Fruit fly (Drosophila melanogaster) whole organism, embryonic: ENCODE results near the gene cnir.

ENCODE experiments used
- ATbp ChIP-seq: fragments of 200-800 bp; sonication (Bioruptor generic); optimal IDR thresholded peaks from 2 replicates; lab custom pipeline; 2017; ENCODE audit warnings: missing biosample characterization, mild to moderate bottlenecking, missing genetic modification characterization, missing genetic modification reagents
- Ada2b ChIP-seq: fragments of 200-800 bp; sonication (Bioruptor generic); IDR thresholded peaks from 2 replicates; pipeline ENCODE4 v1.3.6; 2022; ENCODE audit warnings: missing biosample characterization, missing genetic modification characterization
- Atf6 ChIP-seq: fragments of 200-800 bp; sonication (Bioruptor generic); IDR thresholded peaks from 2 replicates; pipeline ENCODE4 v1.3.6; 2022; ENCODE audit warnings: missing biosample characterization, missing genetic modification characterization
- B-H1 ChIP-seq: fragments of 200-800 bp; sonication (Bioruptor generic); IDR thresholded peaks from 3 replicates; pipeline ENCODE4 v1.3.6; 2022; ENCODE audit warnings: missing biosample characterization, missing genetic modification characterization
- BtbVII ChIP-seq: fragments of 200-800 bp; sonication (Bioruptor generic); optimal IDR thresholded peaks from 3 replicates; lab custom pipeline; 2017; ENCODE audit warnings: missing biosample characterization, mild to moderate bottlenecking, missing genetic modification characterization
- CG10209 ChIP-seq: fragments of 200-800 bp; sonication (Bioruptor generic); optimal IDR thresholded peaks from 3 replicates; lab custom pipeline; 2017; ENCODE audit warnings: missing biosample characterization, mild to moderate bottlenecking, missing genetic modification characterization, missing genetic modification reagents
- CG10321 ChIP-seq: fragments of 200-800 bp; sonication (Bioruptor generic); IDR thresholded peaks from 2 replicates; pipeline ENCODE4 v1.3.6; 2022; ENCODE audit warnings: missing biosample characterization, missing genetic modification characterization
- CG11093 ChIP-seq: fragments of 200-800 bp; sonication (Bioruptor generic); IDR thresholded peaks from 3 replicates; pipeline ENCODE4 v1.3.6; 2022; ENCODE audit warnings: missing biosample characterization, missing genetic modification characterization
- CG13775 ChIP-seq: fragments of 200-800 bp; sonication (Bioruptor generic); optimal IDR thresholded peaks from 3 replicates; lab custom pipeline; 2017; ENCODE audit warnings: missing biosample characterization, mild to moderate bottlenecking, missing genetic modification characterization
- CG15011 ChIP-seq: fragments of 200-800 bp; sonication (Bioruptor generic); optimal IDR thresholded peaks from 3 replicates; lab custom pipeline; 2018; ENCODE audit warnings: missing biosample characterization, mild to moderate bottlenecking, missing genetic modification characterization
- CG15073 ChIP-seq: fragments of 200-800 bp; sonication (Bioruptor generic); optimal IDR thresholded peaks from 2 replicates; lab custom pipeline; 2016; ENCODE audit warnings: missing biosample characterization, missing genetic modification characterization
- CG16863 ChIP-seq: fragments of 200-800 bp; sonication (Bioruptor generic); optimal IDR thresholded peaks from 3 replicates; lab custom pipeline; 2016; ENCODE audit warnings: missing biosample characterization, missing genetic modification characterization
- CG17359 ChIP-seq: fragments of 200-800 bp; sonication (Bioruptor generic); optimal IDR thresholded peaks from 3 replicates; lab custom pipeline; 2018; ENCODE audit warnings: missing biosample characterization, mild to moderate bottlenecking, missing genetic modification characterization, moderate library complexity
- CG2199 ChIP-seq: fragments of 200-800 bp; sonication (Bioruptor generic); IDR thresholded peaks from 3 replicates; pipeline ENCODE4 v1.3.6; 2022; ENCODE audit warnings: missing biosample characterization, missing genetic modification characterization
- CG5245 ChIP-seq: fragments of 200-800 bp; sonication (Bioruptor generic); optimal IDR thresholded peaks from 3 replicates; lab custom pipeline; 2016; ENCODE audit warnings: missing biosample characterization, missing genetic modification characterization
- CG6175 ChIP-seq: fragments of 200-800 bp; sonication (Bioruptor generic); IDR thresholded peaks from 3 replicates; pipeline ENCODE4 v1.3.6; 2022; ENCODE audit warnings: missing biosample characterization, missing genetic modification characterization
- CG6683 ChIP-seq: fragments of 200-800 bp; sonication (Bioruptor generic); optimal IDR thresholded peaks from 2 replicates; lab custom pipeline; 2017; ENCODE audit warnings: missing biosample characterization, mild to moderate bottlenecking, missing genetic modification characterization, missing genetic modification reagents
- CG9876 ChIP-seq: fragments of 200-800 bp; sonication (Bioruptor generic); optimal IDR thresholded peaks from 2 replicates; lab custom pipeline; 2016; ENCODE audit warnings: missing biosample characterization, missing genetic modification characterization
- Camta ChIP-seq: fragments of 200-800 bp; sonication (Bioruptor generic); optimal IDR thresholded peaks from 2 replicates; lab custom pipeline; 2016; ENCODE audit warnings: missing biosample characterization, missing genetic modification characterization
- Deaf1 ChIP-seq: fragments of 200-800 bp; optimal IDR thresholded peaks from 3 replicates; lab custom pipeline; 2019; ENCODE audit warnings: missing biosample characterization, mild to moderate bottlenecking, missing genetic modification characterization, moderate library complexity
- Doc3 ChIP-seq: fragments of 200-800 bp; sonication (Bioruptor generic); IDR thresholded peaks from 3 replicates; pipeline ENCODE4 v1.3.6; 2022; ENCODE audit warnings: missing biosample characterization, missing genetic modification characterization; ENCODE audit not compliant: partially characterized antibody
- MBD-R2 ChIP-seq: fragments of 200-800 bp; sonication (Bioruptor generic); IDR thresholded peaks from 2 replicates; pipeline ENCODE4 v1.3.6; 2022; ENCODE audit warnings: missing biosample characterization, missing genetic modification characterization
- NK7.1 ChIP-seq: fragments of 200-800 bp; sonication (Bioruptor generic); optimal IDR thresholded peaks from 3 replicates; lab custom pipeline; 2016; ENCODE audit warnings: missing biosample characterization, missing genetic modification characterization
- Opbp ChIP-seq: fragments of 200-800 bp; sonication (Bioruptor generic); IDR thresholded peaks from 3 replicates; pipeline ENCODE4 v1.3.6; 2022; ENCODE audit warnings: missing biosample characterization, missing genetic modification characterization; ENCODE audit not compliant: partially characterized antibody
- Xbp1 ChIP-seq: fragments of 200-800 bp; sonication (Bioruptor generic); optimal IDR thresholded peaks from 3 replicates; lab custom pipeline; 2016; ENCODE audit warnings: missing biosample characterization, mild to moderate bottlenecking, missing genetic modification characterization
- ap ChIP-seq: fragments of 200-800 bp; sonication (Bioruptor generic); IDR thresholded peaks from 2 replicates; pipeline ENCODE4 v1.3.6; 2022; ENCODE audit warnings: missing biosample characterization, missing genetic modification characterization
- cg ChIP-seq: fragments of 200-800 bp; sonication (Bioruptor generic); optimal IDR thresholded peaks from 3 replicates; lab custom pipeline; 2019; ENCODE audit warnings: missing biosample characterization, mild to moderate bottlenecking, missing genetic modification characterization, moderate library complexity
- chif ChIP-seq, 2 experiments: fragments of 200-800 bp; sonication (Bioruptor generic); optimal IDR thresholded peaks; 3 replicates each; lab custom pipeline; 2016; ENCODE audit warnings: missing biosample characterization in 2 of 2, missing genetic modification characterization in 2 of 2
- cwo ChIP-seq: fragments of 200-800 bp; sonication (Bioruptor generic); optimal IDR thresholded peaks from 3 replicates; lab custom pipeline; 2017; ENCODE audit warnings: missing biosample characterization, missing genetic modification characterization, mild to moderate bottlenecking, moderate library complexity, missing genetic modification reagents
- eve ChIP-seq, 2 experiments: fragments of >200 bp; optimal IDR thresholded peaks; 2 replicates each; lab custom pipeline; 2017; ENCODE audit warnings: missing biosample characterization in 2 of 2, missing genetic modification characterization in 2 of 2
- ewg ChIP-seq: fragments of 200-800 bp; sonication (Bioruptor generic); optimal IDR thresholded peaks from 3 replicates; lab custom pipeline; 2017; ENCODE audit warnings: mild to moderate bottlenecking, missing biosample characterization, missing genetic modification reagents, missing genetic modification characterization
- fu2 ChIP-seq: fragments of 200-800 bp; sonication (Bioruptor generic); optimal IDR thresholded peaks from 2 replicates; lab custom pipeline; 2016; ENCODE audit warnings: missing biosample characterization, missing genetic modification characterization
- gcm ChIP-seq: fragments of 200-800 bp; sonication (Bioruptor generic); optimal IDR thresholded peaks from 2 replicates; lab custom pipeline; 2019; ENCODE audit warnings: missing biosample characterization, mild to moderate bottlenecking, missing genetic modification characterization, moderate library complexity
- gcm2 ChIP-seq: fragments of 200-800 bp; sonication (Bioruptor generic); optimal IDR thresholded peaks from 2 replicates; lab custom pipeline; 2016; ENCODE audit warnings: missing biosample characterization, missing genetic modification characterization
- her ChIP-seq: fragments of 200-800 bp; sonication (Bioruptor generic); optimal IDR thresholded peaks from 2 replicates; lab custom pipeline; 2016; ENCODE audit warnings: missing biosample characterization, missing genetic modification characterization
- hkb ChIP-seq, 2 experiments: fragments of 200-800 bp in 1 of 2; fragments of >200 bp in 1 of 2; sonication (Bioruptor generic) in 1 of 2; IDR thresholded peaks in 1 of 2; optimal IDR thresholded peaks in 1 of 2; 2 replicates each; pipeline versions ENCODE4 v1.3.6 to Lab custom; 2017 to 2022; ENCODE audit warnings: missing biosample characterization in 1 of 2, missing genetic modification characterization in 1 of 2
- inv ChIP-seq: fragments of 200-800 bp; sonication (Bioruptor generic); IDR thresholded peaks from 2 replicates; pipeline ENCODE4 v1.3.6; 2022; ENCODE audit warnings: missing biosample characterization, missing genetic modification characterization; ENCODE audit not compliant: partially characterized antibody
- nmo ChIP-seq: fragments of 200-800 bp; sonication (Bioruptor generic); optimal IDR thresholded peaks from 2 replicates; lab custom pipeline; 2018; ENCODE audit warnings: missing biosample characterization, mild to moderate bottlenecking, missing genetic modification characterization, moderate library complexity
- oc ChIP-seq: fragments of 200-800 bp; sonication (Bioruptor generic); optimal IDR thresholded peaks from 2 replicates; lab custom pipeline; 2018; ENCODE audit warnings: missing biosample characterization, mild to moderate bottlenecking, missing genetic modification characterization, moderate library complexity
- pita ChIP-seq: fragments of 200-800 bp; sonication (Bioruptor generic); optimal IDR thresholded peaks from 2 replicates; lab custom pipeline; 2017; ENCODE audit warnings: missing biosample characterization, mild to moderate bottlenecking, missing genetic modification characterization
- repo ChIP-seq: fragments of 200-800 bp; sonication (Bioruptor generic); optimal IDR thresholded peaks from 2 replicates; lab custom pipeline; 2016; ENCODE audit warnings: missing biosample characterization, missing genetic modification characterization
- rib ChIP-seq: fragments of 200-800 bp; sonication (Bioruptor generic); IDR thresholded peaks from 2 replicates; pipeline ENCODE4 v1.3.6; 2022; ENCODE audit warnings: missing biosample characterization, missing genetic modification characterization
- sna ChIP-seq: fragments of 200-800 bp; sonication (Bioruptor generic); IDR thresholded peaks from 2 replicates; pipeline ENCODE4 v1.3.6; 2022; ENCODE audit warnings: missing biosample characterization, missing genetic modification characterization; ENCODE audit not compliant: partially characterized antibody
- ssp ChIP-seq: fragments of 200-800 bp; sonication (Bioruptor generic); IDR thresholded peaks from 2 replicates; pipeline ENCODE4 v1.3.6; 2022; ENCODE audit warnings: missing biosample characterization, missing genetic modification characterization
- toy ChIP-seq: fragments of 200-800 bp; sonication (Bioruptor generic); IDR thresholded peaks from 2 replicates; pipeline ENCODE4 v1.3.6; 2022; ENCODE audit warnings: missing biosample characterization, missing genetic modification characterization
- unc-4 ChIP-seq: fragments of 200-800 bp; sonication (Bioruptor generic); IDR thresholded peaks from 2 replicates; pipeline ENCODE4 v1.3.6; 2022; ENCODE audit warnings: missing biosample characterization, missing genetic modification characterization; ENCODE audit not compliant: partially characterized antibody
- wor ChIP-seq: fragments of 200-800 bp; sonication (Bioruptor generic); IDR thresholded peaks from 2 replicates; pipeline ENCODE4 v1.3.6; 2022; ENCODE audit warnings: missing biosample characterization, missing genetic modification characterization
- z ChIP-seq: fragments of 200-800 bp; sonication (Bioruptor generic); IDR thresholded peaks from 3 replicates; pipeline ENCODE4 v1.3.6; 2022; ENCODE audit warnings: missing biosample characterization, missing genetic modification characterization

Gene cnir

DNA sequence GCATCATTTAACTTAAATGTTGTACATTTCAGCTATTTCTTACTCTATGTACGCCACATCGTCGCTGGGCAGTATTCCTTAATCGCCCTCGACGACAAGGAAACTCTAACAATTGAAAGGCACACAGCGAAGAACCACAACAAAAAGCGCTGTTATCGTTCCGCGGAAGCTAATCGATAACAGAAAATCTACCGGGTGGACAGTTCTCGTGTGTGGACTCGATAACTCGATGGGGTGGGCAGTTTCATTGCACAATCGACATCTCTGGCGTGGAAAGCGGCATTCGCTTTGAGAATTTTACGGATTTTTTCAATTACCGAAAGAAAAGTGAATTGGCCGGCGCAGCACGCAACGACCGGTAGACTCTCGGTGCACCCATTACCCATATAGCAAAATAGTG is 16.6 kb downstream of the cnir start, which contains the start of the genes alpha4GT1 and Prp40 (continued):
- TF ChIP-seq chif (GFP tag; optimal IDR thresholded peaks at IDR 0.05; lab: Kevin White, UChicago) (no peak), CG13775 (GFP tag; lab: Kevin White, UChicago) (no peak), CG16863 (no peak), CG10321 (GFP tag; lab: Robert Waterston, UW) (no peak), Camta (no peak), wor (GFP tag; lab: Robert Waterston, UW) (no peak), hkb (optimal IDR thresholded peaks at IDR 0.05; lab: Kevin White, UChicago) (no peak), hkb (GFP tag; IDR thresholded peaks at IDR 0.05; lab: Robert Waterston, UW) (no peak), Atf6 (GFP tag; lab: Robert Waterston, UW) (no peak), NK7.1 (GFP tag; lab: Kevin White, UChicago) (no peak), MBD-R2 (GFP tag; lab: Robert Waterston, UW) (peak; percentile 98), rib (GFP tag; lab: Robert Waterston, UW) (no peak), CG5245 (GFP tag; lab: Kevin White, UChicago) (no peak), Xbp1 (GFP tag; lab: Kevin White, UChicago) (no peak), cwo (GFP tag; lab: Kevin White, UChicago) (no peak), eve (GFP tag; optimal IDR thresholded peaks at IDR 0.05; lab: Kevin White, UChicago) (no peak), ap (GFP tag; lab: Robert Waterston, UW) (no peak), Ada2b (no peak), fu2 (GFP tag; lab: Kevin White, UChicago) (no peak), sna (GFP tag; lab: Robert Waterston, UW) (peak; percentile 72), ssp (GFP tag; lab: Robert Waterston, UW) (no peak), CG17359 (tag; lab: Kevin White, UChicago) (no peak), unc-4 (GFP tag; lab: Robert Waterston, UW) (peak; percentile 65), CG2199 (no peak), repo (no peak), Doc3 (GFP tag; lab: Robert Waterston, UW) (peak; percentile 64; the same call in 2 of the 3 replicates), CG11093 (GFP tag; lab: Robert Waterston, UW) (no peak), ATbp (GFP tag; lab: Kevin White, UChicago) (no peak), toy (no peak), gcm2 (no peak), ewg (no peak), CG15073 (GFP tag; lab: Kevin White, UChicago) (no peak), cg (GFP tag; lab: Kevin White, UChicago) (no peak), her (no peak), oc (tag; lab: Kevin White, UChicago) (no peak), z (GFP tag; lab: Robert Waterston, UW) (no peak), inv (GFP tag; lab: Robert Waterston, UW) (peak; percentile 69), pita (GFP tag; lab: Kevin White, UChicago) (no peak), CG15011 (GFP tag; lab: Kevin White, UChicago) (no peak), CG6683 (GFP tag; lab: Kevin White, UChicago) (no peak), Opbp (peak; percentile 85), BtbVII (GFP tag; lab: Kevin White, UChicago) (no peak), B-H1 (no peak), gcm (GFP tag; lab: Kevin White, UChicago) (no peak), CG6175 (no peak), CG10209 (GFP tag; lab: Kevin White, UChicago) (no peak), Deaf1 (no peak), CG9876 (no peak), nmo (GFP tag; lab: Kevin White, UChicago) (peak; percentile 5)
